Fruit fly (Drosophila melanogaster) whole organism, embryonic: ENCODE data around the gene Rcd5.
A peak's percentile ranks its signal among the peaks of the same experiment; 100 is the strongest.

Experiments used
- Atf6 ChIP-seq: fragments of 200-800 bp; sonication (Bioruptor generic); IDR thresholded peaks from 2 replicates; pipeline ENCODE4 v1.3.6; 2022; ENCODE audit warnings: missing biosample characterization, missing genetic modification characterization
- CG10565 ChIP-seq: fragments of 200-800 bp; sonication (Bioruptor generic); optimal IDR thresholded peaks from 3 replicates; lab custom pipeline; 2016; ENCODE audit warnings: missing biosample characterization, mild to moderate bottlenecking, missing genetic modification characterization
- CG10979 ChIP-seq: fragments of 200-800 bp; sonication (Bioruptor generic); optimal IDR thresholded peaks from 2 replicates; lab custom pipeline; 2018; ENCODE audit warnings: missing biosample characterization, mild to moderate bottlenecking, missing genetic modification characterization, moderate library complexity
- CG13424 ChIP-seq: fragments of 200-800 bp; sonication (Bioruptor generic); optimal IDR thresholded peaks from 2 replicates; lab custom pipeline; 2019; ENCODE audit warnings: missing biosample characterization, mild to moderate bottlenecking, missing genetic modification characterization, moderate library complexity
- CG15514 ChIP-seq: fragments of 200-800 bp; sonication (Bioruptor generic); optimal IDR thresholded peaks from 3 replicates; lab custom pipeline; 2017; ENCODE audit warnings: missing biosample characterization, missing genetic modification characterization, mild to moderate bottlenecking, moderate library complexity, missing genetic modification reagents
- CG18262 ChIP-seq: fragments of 200-800 bp; optimal IDR thresholded peaks from 3 replicates; lab custom pipeline; 2019; ENCODE audit warnings: missing biosample characterization, mild to moderate bottlenecking, missing genetic modification characterization, moderate library complexity
- CG18476 ChIP-seq: fragments of 200-800 bp; sonication (Bioruptor generic); optimal IDR thresholded peaks from 2 replicates; lab custom pipeline; 2016; ENCODE audit warnings: missing biosample characterization, mild to moderate bottlenecking, missing genetic modification characterization
- CG2678 ChIP-seq: fragments of 200-800 bp; sonication (Bioruptor generic); optimal IDR thresholded peaks from 3 replicates; lab custom pipeline; 2019; ENCODE audit warnings: missing biosample characterization, mild to moderate bottlenecking, missing genetic modification characterization, moderate library complexity
- CG3281 ChIP-seq: fragments of 200-800 bp; sonication (Bioruptor generic); optimal IDR thresholded peaks from 3 replicates; lab custom pipeline; 2017; ENCODE audit warnings: missing biosample characterization, mild to moderate bottlenecking, missing genetic modification characterization
- CG4282 ChIP-seq: fragments of 200-800 bp; sonication (Bioruptor generic); optimal IDR thresholded peaks from 2 replicates; lab custom pipeline; 2016; ENCODE audit warnings: missing biosample characterization, missing genetic modification characterization
- CG4707 ChIP-seq: fragments of 200-800 bp; sonication (Bioruptor generic); optimal IDR thresholded peaks from 2 replicates; lab custom pipeline; 2018; ENCODE audit warnings: missing biosample characterization, mild to moderate bottlenecking, missing genetic modification characterization, moderate library complexity
- CG5180 ChIP-seq: fragments of 200-800 bp; sonication (Bioruptor generic); optimal IDR thresholded peaks from 3 replicates; lab custom pipeline; 2017; ENCODE audit warnings: missing biosample characterization, missing genetic modification characterization, mild to moderate bottlenecking, moderate library complexity, missing genetic modification reagents
- CG6654 ChIP-seq: fragments of 200-800 bp; sonication (Bioruptor generic); optimal IDR thresholded peaks from 2 replicates; lab custom pipeline; 2017; ENCODE audit warnings: missing biosample characterization, mild to moderate bottlenecking, missing genetic modification characterization
- CG7556 ChIP-seq: fragments of 200-800 bp; sonication (Bioruptor generic); optimal IDR thresholded peaks from 2 replicates; lab custom pipeline; 2017; ENCODE audit warnings: missing biosample characterization, mild to moderate bottlenecking, missing genetic modification characterization
- CG7839 ChIP-seq: fragments of 200-800 bp; sonication (Bioruptor generic); optimal IDR thresholded peaks from 3 replicates; lab custom pipeline; 2018; ENCODE audit warnings: missing biosample characterization, mild to moderate bottlenecking, missing genetic modification characterization, moderate library complexity
- CoRest ChIP-seq: fragments of 200-800 bp; sonication (Bioruptor generic); optimal IDR thresholded peaks from 3 replicates; lab custom pipeline; 2018; ENCODE audit warnings: missing biosample characterization, mild to moderate bottlenecking, missing genetic modification characterization, moderate library complexity
- D19A ChIP-seq: fragments of 200-800 bp; optimal IDR thresholded peaks from 3 replicates; lab custom pipeline; 2019; ENCODE audit warnings: missing biosample characterization, mild to moderate bottlenecking, missing genetic modification characterization, moderate library complexity
- E2f2 ChIP-seq: fragments of 200-800 bp; sonication (Bioruptor generic); IDR thresholded peaks from 2 replicates; pipeline ENCODE4 v1.3.6; 2022; ENCODE audit warnings: missing biosample characterization, missing genetic modification characterization
- Eip74EF ChIP-seq, 2 experiments: fragments of 200-800 bp in 1 of 2; fragments of >200 bp in 1 of 2; sonication (Bioruptor generic) in 1 of 2; optimal IDR thresholded peaks; 2 replicates each; lab custom pipeline; 2017 to 2019; ENCODE audit warnings: missing biosample characterization in 2 of 2, missing genetic modification characterization in 2 of 2, mild to moderate bottlenecking in 1 of 2, moderate library complexity in 1 of 2
- HHEX ChIP-seq: fragments of 200-800 bp; sonication (Bioruptor generic); optimal IDR thresholded peaks from 3 replicates; lab custom pipeline; 2017; ENCODE audit warnings: missing biosample characterization, mild to moderate bottlenecking, missing genetic modification characterization, missing genetic modification reagents
- HmgD ChIP-seq: fragments of 200-800 bp; sonication (Bioruptor generic); optimal IDR thresholded peaks from 3 replicates; lab custom pipeline; 2016; ENCODE audit warnings: missing biosample characterization, missing genetic modification characterization
- Hmr ChIP-seq: fragments of 200-800 bp; sonication (Bioruptor generic); optimal IDR thresholded peaks from 3 replicates; lab custom pipeline; 2017; ENCODE audit warnings: mild to moderate bottlenecking, missing biosample characterization, missing genetic modification reagents, missing genetic modification characterization
- Hr51 ChIP-seq, 2 experiments: fragments of 200-800 bp; sonication (Bioruptor generic); optimal IDR thresholded peaks; 2 replicates in 1 of 2; 3 replicates in 1 of 2; lab custom pipeline; 2016 to 2018; ENCODE audit warnings: missing biosample characterization in 2 of 2, missing genetic modification characterization in 2 of 2, mild to moderate bottlenecking in 1 of 2, moderate library complexity in 1 of 2
- Med ChIP-seq: fragments of 200-800 bp; sonication (Bioruptor generic); peaks from one replicate; lab custom pipeline; 2016; ENCODE audit warnings: missing biosample characterization, missing genetic modification characterization, mild to moderate bottlenecking, inconsistent platforms, moderate library complexity
- Oli ChIP-seq: fragments of 200-800 bp; sonication (Bioruptor generic); optimal IDR thresholded peaks from 2 replicates; lab custom pipeline; 2018; ENCODE audit warnings: missing biosample characterization, mild to moderate bottlenecking, missing genetic modification characterization, moderate library complexity
- Scr ChIP-seq: fragments of 200-800 bp; sonication (Bioruptor generic); IDR thresholded peaks from 2 replicates; pipeline ENCODE4 v1.3.6; 2022; ENCODE audit warnings: missing biosample characterization, missing genetic modification characterization; ENCODE audit not compliant: partially characterized antibody
- Sox100B ChIP-seq: fragments of 200-800 bp; sonication (Bioruptor generic); optimal IDR thresholded peaks from 3 replicates; lab custom pipeline; 2018; ENCODE audit warnings: missing biosample characterization, mild to moderate bottlenecking, missing genetic modification characterization
- Sox102F ChIP-seq: fragments of 200-800 bp; sonication (Bioruptor generic); optimal IDR thresholded peaks from 2 replicates; lab custom pipeline; 2018; ENCODE audit warnings: missing biosample characterization, mild to moderate bottlenecking, missing genetic modification characterization, moderate library complexity
- cwo ChIP-seq: fragments of 200-800 bp; sonication (Bioruptor generic); optimal IDR thresholded peaks from 3 replicates; lab custom pipeline; 2017; ENCODE audit warnings: missing biosample characterization, missing genetic modification characterization, mild to moderate bottlenecking, moderate library complexity, missing genetic modification reagents
- dmrt99B ChIP-seq: fragments of 200-800 bp; sonication (Bioruptor generic); optimal IDR thresholded peaks from 2 replicates; lab custom pipeline; 2018; ENCODE audit warnings: missing biosample characterization, mild to moderate bottlenecking, missing genetic modification characterization, moderate library complexity
- fd96Cb ChIP-seq: fragments of 200-800 bp; sonication (Bioruptor generic); optimal IDR thresholded peaks from 2 replicates; lab custom pipeline; 2018; ENCODE audit warnings: missing biosample characterization, mild to moderate bottlenecking, missing genetic modification characterization, moderate library complexity
- hbn ChIP-seq: fragments of 200-800 bp; sonication (Bioruptor generic); IDR thresholded peaks from 2 replicates; pipeline ENCODE4 v1.3.6; 2022; ENCODE audit warnings: missing biosample characterization, missing genetic modification characterization; ENCODE audit not compliant: partially characterized antibody
- lab ChIP-seq: fragments of 200-800 bp; sonication (Bioruptor generic); optimal IDR thresholded peaks from 3 replicates; lab custom pipeline; 2017; ENCODE audit warnings: missing biosample characterization, missing genetic modification characterization, mild to moderate bottlenecking, moderate library complexity, missing genetic modification reagents
- nau ChIP-seq: fragments of 200-800 bp; sonication (Bioruptor generic); optimal IDR thresholded peaks from 3 replicates; lab custom pipeline; 2017; ENCODE audit warnings: missing biosample characterization, mild to moderate bottlenecking, missing genetic modification characterization, missing genetic modification reagents
- nmo ChIP-seq: fragments of 200-800 bp; sonication (Bioruptor generic); optimal IDR thresholded peaks from 2 replicates; lab custom pipeline; 2018; ENCODE audit warnings: missing biosample characterization, mild to moderate bottlenecking, missing genetic modification characterization, moderate library complexity
- ro ChIP-seq: fragments of 200-800 bp; sonication (Bioruptor generic); IDR thresholded peaks from 2 replicates; pipeline ENCODE4 v1.3.6; 2022; ENCODE audit warnings: missing biosample characterization, missing genetic modification characterization
- row ChIP-seq: fragments of 200-800 bp; sonication (Bioruptor generic); IDR thresholded peaks from 3 replicates; pipeline ENCODE4 v1.3.6; 2022; ENCODE audit warnings: missing biosample characterization, missing genetic modification characterization
- scrt ChIP-seq: fragments of 200-800 bp; sonication (Bioruptor generic); optimal IDR thresholded peaks from 2 replicates; lab custom pipeline; 2018; ENCODE audit warnings: missing biosample characterization, mild to moderate bottlenecking, missing genetic modification characterization, moderate library complexity
- sna ChIP-seq: fragments of 200-800 bp; sonication (Bioruptor generic); IDR thresholded peaks from 2 replicates; pipeline ENCODE4 v1.3.6; 2022; ENCODE audit warnings: missing biosample characterization, missing genetic modification characterization; ENCODE audit not compliant: partially characterized antibody
- tio ChIP-seq: fragments of 200-800 bp; sonication (Bioruptor generic); optimal IDR thresholded peaks from 2 replicates; lab custom pipeline; 2017; ENCODE audit warnings: missing biosample characterization, missing genetic modification characterization, inconsistent platforms
- unpg ChIP-seq: fragments of 200-800 bp; sonication (Bioruptor generic); optimal IDR thresholded peaks from 3 replicates; lab custom pipeline; 2018; ENCODE audit warnings: missing biosample characterization, mild to moderate bottlenecking, missing genetic modification characterization, moderate library complexity
- vvl ChIP-seq: fragments of 200-800 bp; sonication (Bioruptor generic); IDR thresholded peaks from 2 replicates; pipeline ENCODE4 v1.3.6; 2022; ENCODE audit warnings: missing biosample characterization, missing genetic modification characterization

Gene Rcd5

dm6 chr3L:4010122-4010521, 30.2 kb upstream of the Rcd5 start (continued):
- TF ChIP-seq CoRest (peak; percentile 21), nmo (GFP tag; lab: Kevin White, UChicago) (peak; percentile 12), nau (peak; percentile 0), Oli (tag; lab: Kevin White, UChicago) (peak; percentile 24), Eip74EF (GFP tag; optimal IDR thresholded peaks at IDR 0.05; lab: Kevin White, UChicago) (peak in 1 of 2 experiments; percentile 2), CG13424 (tag; lab: Kevin White, UChicago) (peak; percentile 17), Hmr (GFP tag; lab: Kevin White, UChicago) (peak; percentile 47), sna (GFP tag; lab: Robert Waterston, UW) (no peak), cwo (GFP tag; lab: Kevin White, UChicago) (peak; percentile 32), CG6654 (no peak), Med (GFP tag; lab: Kevin White, UChicago) (peak; percentile 12), row (GFP tag; lab: Robert Waterston, UW) (0 out of 3 replicates have a peak, but pooled peaks have one; percentile 35), Atf6 (GFP tag; lab: Robert Waterston, UW) (no peak), D19A (tag; lab: Kevin White, UChicago) (peak; percentile 12), vvl (no peak), Sox102F (GFP tag; lab: Kevin White, UChicago) (peak; percentile 11), CG10565 (GFP tag; lab: Kevin White, UChicago) (no peak), E2f2 (GFP tag; lab: Robert Waterston, UW) (no peak), CG5180 (GFP tag; lab: Kevin White, UChicago) (no peak), hbn (GFP tag; lab: Robert Waterston, UW) (no peak), Sox100B (GFP tag; lab: Kevin White, UChicago) (peak; percentile 29), CG7556 (GFP tag; lab: Kevin White, UChicago) (peak; percentile 63), CG18476 (GFP tag; lab: Kevin White, UChicago) (peak; percentile 6), CG7839 (tag; lab: Kevin White, UChicago) (peak; percentile 38), CG15514 (peak; percentile 15), CG4707 (GFP tag; lab: Kevin White, UChicago) (no peak), Hr51 (GFP tag; optimal IDR thresholded peaks at IDR 0.05; lab: Kevin White, UChicago) (peak in 1 of 2 experiments; percentile 35), ro (GFP tag; lab: Robert Waterston, UW) (no peak), HHEX (peak; percentile 24), CG18262 (tag; lab: Kevin White, UChicago) (peak; percentile 43), scrt (GFP tag; lab: Kevin White, UChicago) (peak; percentile 70), CG3281 (GFP tag; lab: Kevin White, UChicago) (peak; percentile 37), dmrt99B (tag; lab: Kevin White, UChicago) (peak; percentile 53), CG10979 (peak; percentile 7), CG2678 (tag; lab: Kevin White, UChicago) (peak; percentile 65), unpg (GFP tag; lab: Kevin White, UChicago) (peak; percentile 1), tio (GFP tag; lab: Kevin White, UChicago) (no peak), Scr (GFP tag; lab: Robert Waterston, UW) (no peak), fd96Cb (peak; percentile 13), HmgD (GFP tag; lab: Kevin White, UChicago) (no peak), lab (GFP tag; lab: Kevin White, UChicago) (peak; percentile 44), CG4282 (GFP tag; lab: Kevin White, UChicago) (no peak)
